Worm (Caenorhabditis elegans): Measurements from ENCODE around the gene mnk-1.

The mnk-1 gene

DNA sequence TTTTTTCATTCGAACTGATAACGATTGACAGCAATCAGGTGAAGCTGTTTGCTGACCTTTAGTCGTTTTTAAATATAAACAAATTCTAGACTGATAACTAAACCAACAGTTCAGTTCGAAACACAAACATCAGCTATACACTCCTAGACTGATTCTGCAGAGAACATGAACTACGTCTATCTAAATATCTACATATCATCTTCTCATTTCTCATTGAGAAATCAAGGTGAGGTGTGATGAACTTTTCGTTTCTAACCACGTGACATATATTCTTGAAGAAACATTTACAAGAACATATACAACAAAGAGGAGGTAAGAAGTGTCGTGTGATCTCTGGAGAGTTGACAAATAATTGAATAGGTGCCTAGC is 2.3 kb upstream of the mnk-1 start:
- peak; percentile 5 for TF ChIP-seq fos-1 (tag; optimal IDR thresholded peaks at IDR 0.05)
- TF ChIP-seq nhr-10 (tag; optimal IDR thresholded peaks at IDR 0.05), result no peak
- TF ChIP-seq zag-1 (tag; optimal IDR thresholded peaks at IDR 0.05), result no peak
- no peak for TF ChIP-seq nhr-237 (tag; optimal IDR thresholded peaks at IDR 0.05)
- no peak for TF ChIP-seq ZK546.5 (tag; optimal IDR thresholded peaks at IDR 0.05)
- TF ChIP-seq nhr-12 (tag; optimal IDR thresholded peaks at IDR 0.05), result no peak
- no peak for TF ChIP-seq ceh-16 (tag; optimal IDR thresholded peaks at IDR 0.05)
- no peak for TF ChIP-seq Y55F3AM.14 (GFP tag; optimal IDR thresholded peaks at IDR 0.05)
- no peak for TF ChIP-seq skn-1 (tag; optimal IDR thresholded peaks at IDR 0.05)
- TF ChIP-seq peb-1 (tag; optimal IDR thresholded peaks at IDR 0.05), result no peak
- peak; percentile 71 for TF ChIP-seq nhr-6 (tag; optimal IDR thresholded peaks at IDR 0.05)
- TF ChIP-seq F13H6.1 (tag; optimal IDR thresholded peaks at IDR 0.05), result peak; percentile 36
- TF ChIP-seq gmeb-1 (tag; optimal IDR thresholded peaks at IDR 0.05), result peak; percentile 37
- TF ChIP-seq nhr-129 (tag; optimal IDR thresholded peaks at IDR 0.05), result peak; percentile 85
- TF ChIP-seq lin-39 (tag; optimal IDR thresholded peaks at IDR 0.05), result no peak
- peak; percentile 41 for TF ChIP-seq sma-3 (GFP tag; optimal IDR thresholded peaks at IDR 0.05)
- TF ChIP-seq lsy-2 (tag; optimal IDR thresholded peaks at IDR 0.05), result peak in 1 of 2 experiments; percentile 62
- TF ChIP-seq nhr-23 (tag; optimal IDR thresholded peaks at IDR 0.05), result no peak
- no peak for TF ChIP-seq mbf-1 (tag; optimal IDR thresholded peaks at IDR 0.05)
- peak; percentile 79 for TF ChIP-seq crh-2 (tag; optimal IDR thresholded peaks at IDR 0.05)
- TF ChIP-seq unc-62 (GFP tag; optimal IDR thresholded peaks at IDR 0.05), result no peak
- TF ChIP-seq ama-1 (optimal IDR thresholded peaks at IDR 0.05), result peak; percentile 15
- TF ChIP-seq dmd-4 (tag; optimal IDR thresholded peaks at IDR 0.05), result no peak
- peak; percentile 80 for TF ChIP-seq C34F6.9 (tag; optimal IDR thresholded peaks at IDR 0.05)
- TF ChIP-seq alr-1 (tag; optimal IDR thresholded peaks at IDR 0.05), result no peak
- TF ChIP-seq ztf-1 (GFP tag; conservative IDR thresholded peaks at IDR 0.05), result no peak
- peak; percentile 41 for TF ChIP-seq nhr-11 (tag; optimal IDR thresholded peaks at IDR 0.05)
- no peak for TF ChIP-seq lin-11 (tag; optimal IDR thresholded peaks at IDR 0.05)
- TF ChIP-seq nhr-77 (tag; optimal IDR thresholded peaks at IDR 0.05), result no peak
- TF ChIP-seq mab-5 (tag; optimal IDR thresholded peaks at IDR 0.05), result no peak
- TF ChIP-seq nhr-25 (tag; optimal IDR thresholded peaks at IDR 0.05), result peak; percentile 90
- TF ChIP-seq unc-55 (GFP tag; optimal IDR thresholded peaks at IDR 0.05), result no peak
- TF ChIP-seq elt-1 (tag; optimal IDR thresholded peaks at IDR 0.05), result no peak
- peak; percentile 93 for TF ChIP-seq ztf-4 (tag; optimal IDR thresholded peaks at IDR 0.05)
- TF ChIP-seq sma-9 (GFP tag; optimal IDR thresholded peaks at IDR 0.05), result peak; percentile 77
- TF ChIP-seq sma-9 (tag; optimal IDR thresholded peaks at IDR 0.05), result no peak
- no peak for TF ChIP-seq egl-27 (tag; optimal IDR thresholded peaks at IDR 0.05)
- no peak for TF ChIP-seq sem-4 (tag; optimal IDR thresholded peaks at IDR 0.05)
- TF ChIP-seq ztf-11 (tag; optimal IDR thresholded peaks at IDR 0.05), result no peak
- no peak for TF ChIP-seq aly-2 (tag; optimal IDR thresholded peaks at IDR 0.05)
- no peak for TF ChIP-seq R02D3.7 (tag; optimal IDR thresholded peaks at IDR 0.05)
- peak; percentile 13 for TF ChIP-seq snpc-4 (tag; optimal IDR thresholded peaks at IDR 0.05)
- TF ChIP-seq blmp-1 (tag; optimal IDR thresholded peaks at IDR 0.05; ENCODE audit: insufficient read depth), result peak; percentile 75
- no peak for TF ChIP-seq ceh-82 (tag; optimal IDR thresholded peaks at IDR 0.05)
- peak in 1 of 2 experiments; percentile 50 for TF ChIP-seq mdl-1 (tag; optimal IDR thresholded peaks at IDR 0.05)
- TF ChIP-seq nhr-21 (tag; optimal IDR thresholded peaks at IDR 0.05), result peak; percentile 79
- no peak for TF ChIP-seq elt-3 (tag; optimal IDR thresholded peaks at IDR 0.05)
- peak; percentile 32 for TF ChIP-seq lin-13 (GFP tag; optimal IDR thresholded peaks at IDR 0.05)
- TF ChIP-seq unc-39 (tag; optimal IDR thresholded peaks at IDR 0.05), result no peak

Measured in whole organism, L2 larva.